Fruit fly (Drosophila melanogaster) whole organism, embryonic: Measurements from ENCODE around the gene Ir31a.

Source experiments
- CG10274 ChIP-seq: fragments of 200-800 bp; sonication (Bioruptor generic); optimal IDR thresholded peaks from 3 replicates; lab custom pipeline; 2017; ENCODE audit warnings: missing biosample characterization, mild to moderate bottlenecking, missing genetic modification characterization
- CG10431 ChIP-seq: fragments of 200-800 bp; sonication (Bioruptor generic); optimal IDR thresholded peaks from 3 replicates; lab custom pipeline; 2018; ENCODE audit warnings: missing biosample characterization, mild to moderate bottlenecking, missing genetic modification characterization
- CG10979 ChIP-seq: fragments of 200-800 bp; sonication (Bioruptor generic); optimal IDR thresholded peaks from 2 replicates; lab custom pipeline; 2018; ENCODE audit warnings: missing biosample characterization, mild to moderate bottlenecking, missing genetic modification characterization, moderate library complexity
- CG12071 ChIP-seq: fragments of 200-800 bp; sonication (Bioruptor generic); optimal IDR thresholded peaks from 3 replicates; lab custom pipeline; 2018; ENCODE audit warnings: missing biosample characterization, mild to moderate bottlenecking, missing genetic modification characterization
- CG1233 ChIP-seq: fragments of 200-800 bp; sonication (Bioruptor generic); optimal IDR thresholded peaks from 4 replicates; lab custom pipeline; 2018; ENCODE audit warnings: missing biosample characterization, mild to moderate bottlenecking, missing genetic modification characterization
- CG12659 ChIP-seq: fragments of 200-800 bp; sonication (Bioruptor generic); optimal IDR thresholded peaks from 3 replicates; lab custom pipeline; 2017; ENCODE audit warnings: mild to moderate bottlenecking, missing biosample characterization, missing genetic modification reagents, missing genetic modification characterization
- CG12769 ChIP-seq: fragments of 200-800 bp; sonication (Bioruptor generic); optimal IDR thresholded peaks from 2 replicates; lab custom pipeline; 2019; ENCODE audit warnings: missing biosample characterization, mild to moderate bottlenecking, missing genetic modification characterization, moderate library complexity
- CG13424 ChIP-seq: fragments of 200-800 bp; sonication (Bioruptor generic); optimal IDR thresholded peaks from 2 replicates; lab custom pipeline; 2019; ENCODE audit warnings: missing biosample characterization, mild to moderate bottlenecking, missing genetic modification characterization, moderate library complexity
- CG1529 ChIP-seq: fragments of 200-800 bp; sonication (Bioruptor generic); optimal IDR thresholded peaks from 3 replicates; lab custom pipeline; 2018; ENCODE audit warnings: missing biosample characterization, missing genetic modification characterization
- CG15696 ChIP-seq: fragments of 200-800 bp; sonication (Bioruptor generic); optimal IDR thresholded peaks from 2 replicates; lab custom pipeline; 2019; ENCODE audit warnings: missing biosample characterization, mild to moderate bottlenecking, missing genetic modification characterization, moderate library complexity
- CG1602 ChIP-seq: fragments of 200-800 bp; sonication (Bioruptor generic); optimal IDR thresholded peaks from 3 replicates; lab custom pipeline; 2016; ENCODE audit warnings: missing biosample characterization, missing genetic modification characterization
- CG18011 ChIP-seq: fragments of 200-800 bp; sonication (Bioruptor generic); optimal IDR thresholded peaks from 2 replicates; lab custom pipeline; 2017; ENCODE audit warnings: missing biosample characterization, missing genetic modification characterization, mild to moderate bottlenecking, moderate library complexity, missing genotype
- CG18764 ChIP-seq: fragments of 200-800 bp; sonication (Bioruptor generic); optimal IDR thresholded peaks from 3 replicates; lab custom pipeline; 2016; ENCODE audit warnings: missing biosample characterization, missing genetic modification characterization
- CG4328 ChIP-seq: fragments of 200-800 bp; sonication (Bioruptor generic); optimal IDR thresholded peaks from 3 replicates; lab custom pipeline; 2017; ENCODE audit warnings: missing biosample characterization, missing genetic modification reagents, missing genetic modification characterization
- CG4360 ChIP-seq: fragments of 200-800 bp; sonication (Bioruptor generic); IDR thresholded peaks from 2 replicates; pipeline ENCODE4 v1.3.6; 2022; ENCODE audit warnings: missing biosample characterization, missing genetic modification characterization
- CG6272 ChIP-seq: fragments of 200-800 bp; sonication (Bioruptor generic); IDR thresholded peaks from 2 replicates; pipeline ENCODE4 v1.3.6; 2022; ENCODE audit warnings: missing biosample characterization, missing genetic modification characterization
- CG6683 ChIP-seq: fragments of 200-800 bp; sonication (Bioruptor generic); optimal IDR thresholded peaks from 2 replicates; lab custom pipeline; 2017; ENCODE audit warnings: missing biosample characterization, mild to moderate bottlenecking, missing genetic modification characterization, missing genetic modification reagents
- CG6765 ChIP-seq: fragments of 200-800 bp; sonication (Bioruptor generic); optimal IDR thresholded peaks from 3 replicates; lab custom pipeline; 2017; ENCODE audit warnings: missing biosample characterization, mild to moderate bottlenecking, missing genetic modification characterization
- CG7745 ChIP-seq: fragments of 200-800 bp; sonication (Bioruptor generic); optimal IDR thresholded peaks from 2 replicates; lab custom pipeline; 2018; ENCODE audit warnings: missing biosample characterization, mild to moderate bottlenecking, missing genetic modification characterization, moderate library complexity
- CG8924 ChIP-seq: fragments of 200-800 bp; optimal IDR thresholded peaks from 3 replicates; lab custom pipeline; 2019; ENCODE audit warnings: missing biosample characterization, mild to moderate bottlenecking, missing genetic modification characterization, moderate library complexity
- Dll ChIP-seq: fragments of 200-800 bp; sonication (Bioruptor generic); IDR thresholded peaks from 4 replicates; pipeline ENCODE4 v1.3.6; 2022; ENCODE audit warnings: missing biosample characterization, missing genetic modification characterization; ENCODE audit not compliant: partially characterized antibody
- Hr3 ChIP-seq: fragments of 200-800 bp; sonication (Bioruptor generic); optimal IDR thresholded peaks from 3 replicates; lab custom pipeline; 2016; ENCODE audit warnings: missing biosample characterization, missing genetic modification characterization
- NK7.1 ChIP-seq: fragments of 200-800 bp; sonication (Bioruptor generic); optimal IDR thresholded peaks from 3 replicates; lab custom pipeline; 2016; ENCODE audit warnings: missing biosample characterization, missing genetic modification characterization
- Nf-YB ChIP-seq: fragments of 200-800 bp; sonication (Bioruptor generic); optimal IDR thresholded peaks from 3 replicates; lab custom pipeline; 2019; ENCODE audit warnings: missing biosample characterization, mild to moderate bottlenecking, missing genetic modification characterization, moderate library complexity
- Rx ChIP-seq: fragments of 200-800 bp; sonication (Bioruptor generic); IDR thresholded peaks from 2 replicates; pipeline ENCODE4 v1.3.6; 2022; ENCODE audit warnings: missing biosample characterization, missing genetic modification characterization
- Sry-δ ChIP-seq: fragments of 200-800 bp; sonication (Bioruptor generic); optimal IDR thresholded peaks from 2 replicates; lab custom pipeline; 2016; ENCODE audit warnings: missing biosample characterization, missing genetic modification characterization
- Trl ChIP-seq, 3 experiments: fragments of >200 bp in 2 of 3; fragments of 200-800 bp in 1 of 3; sonication (Bioruptor generic) in 1 of 3; optimal IDR thresholded peaks; 2 replicates in 1 of 3; 3 replicates in 2 of 3; lab custom pipeline; 2016 to 2017; ENCODE audit warnings: missing biosample characterization in 1 of 3, missing genetic modification characterization in 1 of 3
- btn ChIP-seq: fragments of 200-800 bp; sonication (Bioruptor generic); optimal IDR thresholded peaks from 2 replicates; lab custom pipeline; 2016; ENCODE audit warnings: missing biosample characterization, missing genetic modification characterization
- ci ChIP-seq: fragments of 200-800 bp; sonication (Bioruptor generic); IDR thresholded peaks from 3 replicates; pipeline ENCODE4 v1.3.6; 2022; ENCODE audit warnings: missing biosample characterization, missing genetic modification characterization
- croc ChIP-seq: fragments of 200-800 bp; sonication (Bioruptor generic); conservative IDR thresholded peaks from 3 replicates; pipeline ENCODE4 v1.3.6; 2022; ENCODE audit warnings: missing biosample characterization, missing genetic modification characterization
- ftz-f1 ChIP-seq: fragments of 200-800 bp; sonication (Bioruptor generic); optimal IDR thresholded peaks from 2 replicates; lab custom pipeline; 2016; ENCODE audit warnings: missing biosample characterization, missing genetic modification characterization
- gem ChIP-seq: fragments of 200-800 bp; sonication (Bioruptor generic); optimal IDR thresholded peaks from 2 replicates; lab custom pipeline; 2019; ENCODE audit warnings: missing biosample characterization, mild to moderate bottlenecking, missing genetic modification characterization, moderate library complexity
- grau ChIP-seq: fragments of 200-800 bp; optimal IDR thresholded peaks from 3 replicates; lab custom pipeline; 2019; ENCODE audit warnings: missing biosample characterization, mild to moderate bottlenecking, missing genetic modification characterization, moderate library complexity
- ham ChIP-seq: fragments of 200-800 bp; sonication (Bioruptor generic); IDR thresholded peaks from 2 replicates; pipeline ENCODE4 v1.3.6; 2022; ENCODE audit warnings: missing biosample characterization, missing genetic modification characterization
- hbn ChIP-seq: fragments of 200-800 bp; sonication (Bioruptor generic); IDR thresholded peaks from 2 replicates; pipeline ENCODE4 v1.3.6; 2022; ENCODE audit warnings: missing biosample characterization, missing genetic modification characterization; ENCODE audit not compliant: partially characterized antibody
- her ChIP-seq: fragments of 200-800 bp; sonication (Bioruptor generic); optimal IDR thresholded peaks from 2 replicates; lab custom pipeline; 2016; ENCODE audit warnings: missing biosample characterization, missing genetic modification characterization
- jumu ChIP-seq: fragments of 200-800 bp; sonication (Bioruptor generic); optimal IDR thresholded peaks from 3 replicates; lab custom pipeline; 2016; ENCODE audit warnings: missing biosample characterization, missing genetic modification characterization
- lilli ChIP-seq: fragments of 200-800 bp; sonication (Bioruptor generic); optimal IDR thresholded peaks from 3 replicates; lab custom pipeline; 2016; ENCODE audit warnings: missing biosample characterization, missing genetic modification characterization
- lov ChIP-seq, 2 experiments: fragments of 200-800 bp in 1 of 2; fragments of >200 bp in 1 of 2; sonication (Bioruptor generic) in 1 of 2; IDR thresholded peaks in 1 of 2; optimal IDR thresholded peaks in 1 of 2; 2 replicates in 1 of 2; 3 replicates in 1 of 2; pipeline versions ENCODE4 v1.3.6 to Lab custom; 2017 to 2022; ENCODE audit warnings: missing biosample characterization in 1 of 2, missing genetic modification characterization in 1 of 2
- mirr ChIP-seq: fragments of 200-800 bp; sonication (Bioruptor generic); optimal IDR thresholded peaks from 3 replicates; lab custom pipeline; 2018; ENCODE audit warnings: missing biosample characterization, mild to moderate bottlenecking, missing genetic modification characterization
- nerfin-2 ChIP-seq: fragments of 200-800 bp; sonication (Bioruptor generic); IDR thresholded peaks from 2 replicates; pipeline ENCODE4 v1.3.6; 2022; ENCODE audit warnings: missing biosample characterization, missing genetic modification characterization; ENCODE audit not compliant: partially characterized antibody
- onecut ChIP-seq: fragments of 200-800 bp; sonication (Bioruptor generic); IDR thresholded peaks from 2 replicates; pipeline ENCODE4 v1.3.6; 2022; ENCODE audit warnings: missing biosample characterization, missing genetic modification characterization
- row ChIP-seq: fragments of 200-800 bp; sonication (Bioruptor generic); IDR thresholded peaks from 3 replicates; pipeline ENCODE4 v1.3.6; 2022; ENCODE audit warnings: missing biosample characterization, missing genetic modification characterization
- sima ChIP-seq: fragments of 200-800 bp; sonication (Bioruptor generic); optimal IDR thresholded peaks from 2 replicates; lab custom pipeline; 2016; ENCODE audit warnings: missing biosample characterization, missing genetic modification characterization
- sna ChIP-seq: fragments of 200-800 bp; sonication (Bioruptor generic); IDR thresholded peaks from 2 replicates; pipeline ENCODE4 v1.3.6; 2022; ENCODE audit warnings: missing biosample characterization, missing genetic modification characterization; ENCODE audit not compliant: partially characterized antibody
- unpg ChIP-seq: fragments of 200-800 bp; sonication (Bioruptor generic); optimal IDR thresholded peaks from 3 replicates; lab custom pipeline; 2018; ENCODE audit warnings: missing biosample characterization, mild to moderate bottlenecking, missing genetic modification characterization, moderate library complexity
- vvl ChIP-seq: fragments of 200-800 bp; sonication (Bioruptor generic); IDR thresholded peaks from 2 replicates; pipeline ENCODE4 v1.3.6; 2022; ENCODE audit warnings: missing biosample characterization, missing genetic modification characterization

The Ir31a gene

DNA sequence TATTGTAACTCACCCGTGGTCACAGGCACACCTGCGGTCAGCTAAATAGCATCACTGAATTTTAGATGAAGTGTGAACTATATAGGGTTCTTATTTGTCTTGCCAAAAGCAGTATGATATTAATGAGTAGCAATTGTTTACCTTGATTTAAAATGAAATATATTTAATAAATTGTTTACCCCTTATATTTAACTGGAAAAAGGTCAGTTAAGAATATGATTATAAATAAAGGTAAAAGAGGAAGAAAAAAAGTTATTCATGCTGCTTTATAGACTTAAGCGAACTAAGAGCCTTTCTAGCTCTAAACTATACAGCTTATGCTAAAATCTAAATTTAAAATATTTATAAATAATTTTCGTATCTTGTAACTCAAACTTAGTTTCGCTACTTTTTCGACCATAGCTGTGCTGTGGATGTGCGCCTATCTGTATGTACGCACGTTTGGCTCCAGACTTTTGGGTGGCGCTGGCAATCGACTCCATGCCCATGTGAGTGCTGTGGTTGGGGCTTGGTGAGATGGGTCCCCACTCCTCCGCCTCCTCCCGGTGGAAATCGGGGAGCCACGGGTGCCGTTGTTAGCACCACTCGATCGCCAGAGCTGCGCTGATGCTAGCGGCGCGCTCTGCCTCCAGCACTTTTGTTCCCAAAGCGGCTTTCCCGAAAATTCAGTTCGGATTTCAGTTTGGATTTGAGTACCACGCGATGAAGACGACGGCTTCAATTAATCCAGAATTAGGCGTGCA, 36.9 kb downstream of the Ir31a start, which contains the start of gene loh (continued):
- TF ChIP-seq her: no peak
- TF ChIP-seq onecut (GFP tag; lab: Robert Waterston, UW): 0 out of 2 replicates have a peak, but pooled peaks have one; percentile 28
- no peak for TF ChIP-seq CG12071 (GFP tag; lab: Kevin White, UChicago)
- peak; percentile 61 for TF ChIP-seq CG1233 (GFP tag; lab: Kevin White, UChicago)
- no peak for TF ChIP-seq Trl (optimal IDR thresholded peaks at IDR 0.05; lab: Kevin White, UChicago)
- no peak for TF ChIP-seq Trl (GFP tag; optimal IDR thresholded peaks at IDR 0.05; lab: Kevin White, UChicago)
- TF ChIP-seq CG8924 (tag; lab: Kevin White, UChicago): peak; percentile 77
- no peak for TF ChIP-seq CG4360 (GFP tag; lab: Robert Waterston, UW)
- no peak for TF ChIP-seq Dll (GFP tag; lab: Robert Waterston, UW)
- no peak for TF ChIP-seq jumu
- no peak for TF ChIP-seq vvl
- peak; percentile 79 for TF ChIP-seq gem (tag; lab: Kevin White, UChicago)
- TF ChIP-seq CG18764: no peak
- no peak for TF ChIP-seq sna (GFP tag; lab: Robert Waterston, UW)
- no peak for TF ChIP-seq CG18011 (GFP tag; lab: Kevin White, UChicago)
- no peak for TF ChIP-seq CG7745 (tag; lab: Kevin White, UChicago)
- TF ChIP-seq CG10979 (tag; lab: Kevin White, UChicago): peak; percentile 76
- TF ChIP-seq Sry-δ (GFP tag; lab: Kevin White, UChicago): no peak
- no peak for TF ChIP-seq CG6272 (GFP tag; lab: Robert Waterston, UW)
- TF ChIP-seq CG6765 (GFP tag; lab: Kevin White, UChicago): peak; percentile 23
- TF ChIP-seq CG10431 (GFP tag; lab: Kevin White, UChicago): peak; percentile 25
- peak; percentile 22 for TF ChIP-seq lilli
- TF ChIP-seq CG1529 (GFP tag; lab: Kevin White, UChicago): peak; percentile 18
- TF ChIP-seq sima (GFP tag; lab: Kevin White, UChicago): no peak
- TF ChIP-seq unpg (GFP tag; lab: Kevin White, UChicago): peak; percentile 42
- no peak for TF ChIP-seq ftz-f1 (GFP tag; lab: Kevin White, UChicago)
- TF ChIP-seq Nf-YB (GFP tag; lab: Kevin White, UChicago): peak; percentile 49
- peak; percentile 63 for TF ChIP-seq CG12659 (GFP tag; lab: Kevin White, UChicago)
- TF ChIP-seq Hr3: peak; percentile 53
- no peak for TF ChIP-seq NK7.1 (GFP tag; lab: Kevin White, UChicago)
- no peak for TF ChIP-seq CG10274
- peak; percentile 65; the same call in 2 of the 3 replicates for TF ChIP-seq ci
- TF ChIP-seq btn (GFP tag; lab: Kevin White, UChicago): no peak
- peak; percentile 61 for TF ChIP-seq CG1602 (GFP tag; lab: Kevin White, UChicago)
- TF ChIP-seq row: peak; percentile 76
- peak; percentile 33; the same call in 2 of the 3 replicates for TF ChIP-seq croc
- no peak for TF ChIP-seq Rx
- no peak for TF ChIP-seq mirr
- no peak for TF ChIP-seq hbn (GFP tag; lab: Robert Waterston, UW)
- TF ChIP-seq lov (optimal IDR thresholded peaks at IDR 0.05; lab: Kevin White, UChicago): no peak
- 0 out of 3 replicates have a peak, but pooled peaks have one; percentile 15 for TF ChIP-seq lov (GFP tag; IDR thresholded peaks at IDR 0.05; lab: Robert Waterston, UW)
- no peak for TF ChIP-seq CG4328 (GFP tag; lab: Kevin White, UChicago)
- peak; percentile 24 for TF ChIP-seq CG12769 (tag; lab: Kevin White, UChicago)
- peak; percentile 10 for TF ChIP-seq CG6683 (GFP tag; lab: Kevin White, UChicago)
- TF ChIP-seq ham: no peak
- peak; percentile 72 for TF ChIP-seq grau (tag; lab: Kevin White, UChicago)
- TF ChIP-seq CG13424 (tag; lab: Kevin White, UChicago): peak; percentile 73
- TF ChIP-seq nerfin-2 (GFP tag; lab: Robert Waterston, UW): no peak
- peak; percentile 10 for TF ChIP-seq CG15696 (tag; lab: Kevin White, UChicago)
